Fruit fly (Drosophila melanogaster) whole organism, embryonic: ENCODE measurements around the gene CG16972.
A peak's percentile ranks its signal among the peaks of the same experiment; 100 is the strongest.

Experiments
- CG11085 ChIP-seq: fragments of 200-800 bp; sonication (Bioruptor generic); IDR thresholded peaks from 2 replicates; pipeline ENCODE4 v1.3.6; 2022; ENCODE audit warnings: missing biosample characterization, missing genetic modification characterization
- CG11247 ChIP-seq: fragments of 200-800 bp; sonication (Bioruptor generic); IDR thresholded peaks from 2 replicates; pipeline ENCODE4 v1.3.6; 2022; ENCODE audit warnings: missing biosample characterization, missing genetic modification characterization
- CG11723 ChIP-seq: fragments of 200-800 bp; sonication (Bioruptor generic); optimal IDR thresholded peaks from 2 replicates; lab custom pipeline; 2017; ENCODE audit warnings: missing biosample characterization, mild to moderate bottlenecking, missing genetic modification characterization
- CG12104 ChIP-seq: fragments of 200-800 bp; sonication (Bioruptor generic); optimal IDR thresholded peaks from 3 replicates; lab custom pipeline; 2016; ENCODE audit warnings: missing biosample characterization, missing genetic modification characterization
- CG12942 ChIP-seq: fragments of 200-800 bp; sonication (Bioruptor generic); optimal IDR thresholded peaks from 3 replicates; lab custom pipeline; 2016; ENCODE audit warnings: missing biosample characterization, missing genetic modification characterization
- CG13287 ChIP-seq: fragments of 200-800 bp; sonication (Bioruptor generic); IDR thresholded peaks from 2 replicates; pipeline ENCODE4 v1.3.6; 2022; ENCODE audit warnings: missing biosample characterization, missing genetic modification characterization; ENCODE audit not compliant: partially characterized antibody
- CG13296 ChIP-seq: fragments of 200-800 bp; sonication (Bioruptor generic); optimal IDR thresholded peaks from 3 replicates; lab custom pipeline; 2018; ENCODE audit warnings: missing biosample characterization, mild to moderate bottlenecking, missing genetic modification characterization
- CG15011 ChIP-seq: fragments of 200-800 bp; sonication (Bioruptor generic); optimal IDR thresholded peaks from 3 replicates; lab custom pipeline; 2018; ENCODE audit warnings: missing biosample characterization, mild to moderate bottlenecking, missing genetic modification characterization
- CG15479 ChIP-seq: fragments of 200-800 bp; sonication (Bioruptor generic); optimal IDR thresholded peaks from 3 replicates; lab custom pipeline; 2019; ENCODE audit warnings: missing biosample characterization, mild to moderate bottlenecking, missing genetic modification characterization, moderate library complexity
- CG2202 ChIP-seq: fragments of 200-800 bp; sonication (Bioruptor generic); optimal IDR thresholded peaks from 2 replicates; lab custom pipeline; 2018; ENCODE audit warnings: missing biosample characterization, mild to moderate bottlenecking, missing genetic modification characterization
- CG30020 ChIP-seq: fragments of 200-800 bp; optimal IDR thresholded peaks from 2 replicates; lab custom pipeline; 2019; ENCODE audit warnings: missing biosample characterization, mild to moderate bottlenecking, missing genetic modification characterization, moderate library complexity
- CG4360 ChIP-seq: fragments of 200-800 bp; sonication (Bioruptor generic); IDR thresholded peaks from 2 replicates; pipeline ENCODE4 v1.3.6; 2022; ENCODE audit warnings: missing biosample characterization, missing genetic modification characterization
- CG4404 ChIP-seq: fragments of 200-800 bp; sonication (Bioruptor generic); IDR thresholded peaks from 2 replicates; pipeline ENCODE4 v1.3.6; 2022; ENCODE audit warnings: missing biosample characterization, missing genetic modification characterization
- CG7786 ChIP-seq: fragments of 200-800 bp; sonication (Bioruptor generic); optimal IDR thresholded peaks from 2 replicates; lab custom pipeline; 2016; ENCODE audit warnings: missing biosample characterization, missing genetic modification characterization
- CG7963 ChIP-seq: fragments of 200-800 bp; sonication (Bioruptor generic); IDR thresholded peaks from 3 replicates; pipeline ENCODE4 v1.3.6; 2022; ENCODE audit warnings: missing biosample characterization, missing genetic modification characterization; ENCODE audit not compliant: partially characterized antibody
- CG8359 ChIP-seq: fragments of 200-800 bp; sonication (Bioruptor generic); optimal IDR thresholded peaks from 2 replicates; lab custom pipeline; 2017; ENCODE audit warnings: missing biosample characterization, mild to moderate bottlenecking, missing genetic modification characterization, borderline replicate concordance
- CG9437 ChIP-seq: fragments of 200-800 bp; sonication (Bioruptor generic); optimal IDR thresholded peaks from 2 replicates; lab custom pipeline; 2018; ENCODE audit warnings: missing biosample characterization, mild to moderate bottlenecking, missing genetic modification characterization
- Dp ChIP-seq: fragments of 200-800 bp; sonication (Bioruptor generic); optimal IDR thresholded peaks from 2 replicates; lab custom pipeline; 2018; ENCODE audit warnings: missing biosample characterization, mild to moderate bottlenecking, missing genetic modification characterization, moderate library complexity
- E2f1 ChIP-seq: fragments of 200-800 bp; sonication (Bioruptor generic); IDR thresholded peaks from 2 replicates; pipeline ENCODE4 v1.3.6; 2022; ENCODE audit warnings: missing biosample characterization, missing genetic modification characterization
- Elba2 ChIP-seq: fragments of 200-800 bp; sonication (Bioruptor generic); optimal IDR thresholded peaks from 3 replicates; lab custom pipeline; 2016; ENCODE audit warnings: missing biosample characterization, missing genetic modification characterization
- Ets65A ChIP-seq: fragments of 200-800 bp; sonication (Bioruptor generic); peaks from one replicate; lab custom pipeline; 2016; ENCODE audit warnings: missing biosample characterization, missing genetic modification characterization
- Fer1 ChIP-seq: fragments of 200-800 bp; sonication (Bioruptor generic); optimal IDR thresholded peaks from 2 replicates; lab custom pipeline; 2017; ENCODE audit warnings: missing biosample characterization, mild to moderate bottlenecking, missing genetic modification characterization
- HHEX ChIP-seq: fragments of 200-800 bp; sonication (Bioruptor generic); optimal IDR thresholded peaks from 3 replicates; lab custom pipeline; 2017; ENCODE audit warnings: missing biosample characterization, mild to moderate bottlenecking, missing genetic modification characterization, missing genetic modification reagents
- Max ChIP-seq: fragments of 200-800 bp; sonication (Bioruptor generic); optimal IDR thresholded peaks from 2 replicates; lab custom pipeline; 2016; ENCODE audit warnings: missing biosample characterization, mild to moderate bottlenecking, missing genetic modification characterization
- Optix ChIP-seq: fragments of 200-800 bp; sonication (Bioruptor generic); IDR thresholded peaks from 3 replicates; pipeline ENCODE4 v1.3.6; 2022; ENCODE audit warnings: missing biosample characterization, missing genetic modification characterization
- Poxn ChIP-seq: fragments of 200-800 bp; sonication (Bioruptor generic); IDR thresholded peaks from 2 replicates; pipeline ENCODE4 v1.3.6; 2022; ENCODE audit warnings: missing biosample characterization, missing genetic modification characterization
- Side ChIP-seq: fragments of 200-800 bp; sonication (Bioruptor generic); optimal IDR thresholded peaks from 2 replicates; lab custom pipeline; 2016; ENCODE audit warnings: missing biosample characterization, missing genetic modification characterization
- Six4 ChIP-seq: fragments of 200-800 bp; sonication (Bioruptor generic); optimal IDR thresholded peaks from 2 replicates; lab custom pipeline; 2016; ENCODE audit warnings: missing biosample characterization, missing genetic modification characterization
- Sox102F ChIP-seq: fragments of 200-800 bp; sonication (Bioruptor generic); optimal IDR thresholded peaks from 2 replicates; lab custom pipeline; 2018; ENCODE audit warnings: missing biosample characterization, mild to moderate bottlenecking, missing genetic modification characterization, moderate library complexity
- Sry-δ ChIP-seq: fragments of 200-800 bp; sonication (Bioruptor generic); optimal IDR thresholded peaks from 2 replicates; lab custom pipeline; 2016; ENCODE audit warnings: missing biosample characterization, missing genetic modification characterization
- ap ChIP-seq: fragments of 200-800 bp; sonication (Bioruptor generic); IDR thresholded peaks from 2 replicates; pipeline ENCODE4 v1.3.6; 2022; ENCODE audit warnings: missing biosample characterization, missing genetic modification characterization
- bowl ChIP-seq: fragments of 200-800 bp; sonication (Bioruptor generic); IDR thresholded peaks from 2 replicates; pipeline ENCODE4 v1.3.6; 2022; ENCODE audit warnings: missing biosample characterization, missing genetic modification characterization
- emc ChIP-seq: fragments of 200-800 bp; sonication (Bioruptor generic); optimal IDR thresholded peaks from 2 replicates; lab custom pipeline; 2016; ENCODE audit warnings: missing biosample characterization, missing genetic modification characterization
- ftz-f1 ChIP-seq: fragments of 200-800 bp; sonication (Bioruptor generic); optimal IDR thresholded peaks from 2 replicates; lab custom pipeline; 2016; ENCODE audit warnings: missing biosample characterization, missing genetic modification characterization
- jigr1 ChIP-seq: fragments of 200-800 bp; sonication (Bioruptor generic); IDR thresholded peaks from 3 replicates; pipeline ENCODE4 v1.3.6; 2022; ENCODE audit warnings: missing biosample characterization, missing genetic modification characterization
- jumu ChIP-seq: fragments of 200-800 bp; sonication (Bioruptor generic); optimal IDR thresholded peaks from 3 replicates; lab custom pipeline; 2016; ENCODE audit warnings: missing biosample characterization, missing genetic modification characterization
- ken ChIP-seq: fragments of 200-800 bp; sonication (Bioruptor generic); IDR thresholded peaks from 3 replicates; pipeline ENCODE4 v1.3.6; 2022; ENCODE audit warnings: missing biosample characterization, missing genetic modification characterization
- phol ChIP-seq: fragments of 200-800 bp; sonication (Bioruptor generic); optimal IDR thresholded peaks from 3 replicates; lab custom pipeline; 2018; ENCODE audit warnings: missing biosample characterization, mild to moderate bottlenecking, missing genetic modification characterization, moderate library complexity
- prd ChIP-seq, 3 experiments: fragments of >200 bp in 2 of 3; fragments of 200-800 bp in 1 of 3; sonication (Bioruptor generic) in 1 of 3; optimal IDR thresholded peaks in 2 of 3; IDR thresholded peaks in 1 of 3; 2 replicates in 2 of 3; 3 replicates in 1 of 3; pipeline versions ENCODE4 v1.3.6 to Lab custom; 2017 to 2022; ENCODE audit warnings: missing biosample characterization in 1 of 3, missing genetic modification characterization in 1 of 3
- ranshi ChIP-seq: fragments of 200-800 bp; sonication (Bioruptor generic); IDR thresholded peaks from 2 replicates; pipeline ENCODE4 v1.3.6; 2022; ENCODE audit warnings: missing biosample characterization, missing genetic modification characterization
- repo ChIP-seq: fragments of 200-800 bp; sonication (Bioruptor generic); optimal IDR thresholded peaks from 2 replicates; lab custom pipeline; 2016; ENCODE audit warnings: missing biosample characterization, missing genetic modification characterization
- sd ChIP-seq: fragments of 200-800 bp; sonication (Bioruptor generic); optimal IDR thresholded peaks from 3 replicates; lab custom pipeline; 2018; ENCODE audit warnings: missing biosample characterization, mild to moderate bottlenecking, missing genetic modification characterization, moderate library complexity
- sima ChIP-seq: fragments of 200-800 bp; sonication (Bioruptor generic); optimal IDR thresholded peaks from 2 replicates; lab custom pipeline; 2016; ENCODE audit warnings: missing biosample characterization, missing genetic modification characterization
- sna ChIP-seq: fragments of 200-800 bp; sonication (Bioruptor generic); IDR thresholded peaks from 2 replicates; pipeline ENCODE4 v1.3.6; 2022; ENCODE audit warnings: missing biosample characterization, missing genetic modification characterization; ENCODE audit not compliant: partially characterized antibody
- trem ChIP-seq: fragments of 200-800 bp; optimal IDR thresholded peaks from 3 replicates; lab custom pipeline; 2019; ENCODE audit warnings: missing biosample characterization, mild to moderate bottlenecking, missing genetic modification characterization, moderate library complexity
- zen ChIP-seq: fragments of 200-800 bp; sonication (Bioruptor generic); optimal IDR thresholded peaks from 3 replicates; lab custom pipeline; 2018; ENCODE audit warnings: missing biosample characterization, mild to moderate bottlenecking, missing genetic modification characterization, moderate library complexity

Gene CG16972

dm6 chr2L:13176701-13177249, 26.3 kb downstream of the CG16972 start, which contains the start of the genes Sfmbt and CG5439 (continued):
- no peak for TF ChIP-seq CG8359 (GFP tag; lab: Kevin White, UChicago)
- TF ChIP-seq sna (GFP tag; lab: Robert Waterston, UW), result no peak; the same call in 1 of the 2 replicates
- TF ChIP-seq Elba2 (GFP tag; lab: Kevin White, UChicago), result peak; percentile 68
- TF ChIP-seq Max (GFP tag; lab: Kevin White, UChicago), result peak; percentile 82
- TF ChIP-seq Ets65A (GFP tag; lab: Kevin White, UChicago), result peak; percentile 98
- no peak for TF ChIP-seq CG15011

DNA sequence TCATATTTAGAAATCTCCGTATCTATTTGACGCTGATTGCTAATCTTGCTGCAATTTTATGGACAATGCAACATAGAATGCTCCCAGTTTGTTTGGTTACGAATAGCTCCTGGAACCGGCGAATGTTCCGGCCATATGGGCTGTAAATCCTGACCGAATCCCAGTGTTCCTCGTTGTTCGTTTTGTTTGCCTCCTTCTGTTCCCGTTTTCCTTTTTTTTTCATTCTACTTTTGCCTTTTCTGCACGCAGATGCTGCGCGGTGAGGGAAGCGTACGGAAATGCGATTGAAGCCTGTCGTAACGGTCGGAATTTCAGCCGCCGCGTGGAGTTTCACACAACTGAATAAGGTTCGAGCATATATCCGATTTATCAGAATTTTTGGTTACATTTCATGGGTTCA, 27.0 kb downstream of the CG16972 start, which contains the start of gene CG43925:
Gene CG43925, plus strand, starts transcription at position 301 of the 400 bp plus-strand sequence.
- TF ChIP-seq ken (GFP tag; lab: Robert Waterston, UW) (0 out of 3 replicates have a peak, but pooled peaks have one; percentile 23), CG11723 (GFP tag; lab: Kevin White, UChicago) (no peak)

- TF ChIP-seq CG7963 (GFP tag; lab: Robert Waterston, UW) (no peak), ap (no peak), zen (no peak), CG30020 (tag; lab: Kevin White, UChicago) (no peak), HHEX (GFP tag; lab: Kevin White, UChicago) (no peak), repo (no peak), sd (tag; lab: Kevin White, UChicago) (no peak), Six4 (GFP tag; lab: Kevin White, UChicago) (no peak), prd (optimal IDR thresholded peaks at IDR 0.05; lab: Kevin White, UChicago) (no peak), prd (GFP tag; IDR thresholded peaks at IDR 0.05; lab: Robert Waterston, UW) (no peak), CG4360 (GFP tag; lab: Robert Waterston, UW) (0 out of 2 replicates have a peak, but pooled peaks have one; percentile 46), Dp (GFP tag; lab: Kevin White, UChicago) (peak; percentile 47), Fer1 (GFP tag; lab: Kevin White, UChicago) (no peak), Sry-δ (GFP tag; lab: Kevin White, UChicago) (no peak), CG12104 (GFP tag; lab: Kevin White, UChicago) (no peak), sima (GFP tag; lab: Kevin White, UChicago) (no peak), E2f1 (GFP tag; lab: Robert Waterston, UW) (peak; percentile 21; the same call in 1 of the 2 replicates), jumu (no peak), phol (tag; lab: Kevin White, UChicago) (no peak), Side (GFP tag; lab: Kevin White, UChicago) (no peak), Sox102F (GFP tag; lab: Kevin White, UChicago) (no peak), bowl (GFP tag; lab: Robert Waterston, UW) (no peak; the same call in 1 of the 2 replicates), CG12942 (no peak), ftz-f1 (GFP tag; lab: Kevin White, UChicago) (no peak), trem (tag; lab: Kevin White, UChicago) (no peak), CG11247 (GFP tag; lab: Robert Waterston, UW) (no peak), Poxn (GFP tag; lab: Robert Waterston, UW) (no peak), CG15479 (peak; percentile 39), CG7786 (no peak), jigr1 (GFP tag; lab: Robert Waterston, UW) (no peak), CG9437 (no peak), Optix (GFP tag; lab: Robert Waterston, UW) (no peak), emc (GFP tag; lab: Kevin White, UChicago) (no peak), CG11085 (no peak), CG2202 (no peak), ranshi (no peak), CG13296 (GFP tag; lab: Kevin White, UChicago) (no peak), CG4404 (no peak), CG13287 (GFP tag; lab: Robert Waterston, UW) (peak; percentile 66; the same call in 1 of the 2 replicates)
Observed at dm6 chr2L:13165802-13166347, 37.2 kb downstream of the CG16972 start, which contains the start of gene DnaJ-H. DnaJ-H (minus strand) TSS chr2L:13166072.
